Fruit fly (Drosophila melanogaster) S2 (cell line): Measurements from ENCODE around the gene CG2256.

ENCODE experiments used
- CG8478 ChIP-seq: fragments of >200 bp; optimal IDR thresholded peaks from 2 replicates; lab custom pipeline; 2018
- CTCF ChIP-seq, 2 experiments: fragments of >200 bp; optimal IDR thresholded peaks; 2 replicates each; lab custom pipeline; 2018

- TF ChIP-seq CG8478 (no peak), CTCF (optimal IDR thresholded peaks at IDR 0.05; lab: Kevin White, UChicago) (no peak)
Observed at dm6 chrX:8110984-8111383, 24.0 kb upstream of the CG2256 start.
